Comparison of ENCODE assay signal across 3 fruit fly cellular contexts in genomic region chr2L:6922091-6922753, dm6.
TF ChIP-seq lines count a peak whose summit lies in the region.

No protein-coding gene starts in this region.

TF ChIP-seq in whole organism, embryonic, 481 proteins besides CTCF, POLR2A, EP300 and RAD21 (continued from another document and continues in another):
- TF ChIP-seq CG2889 (GFP tag; IDR thresholded peaks at IDR 0.05; lab: Robert Waterston, UW) (no peak), Lhr (GFP tag; optimal IDR thresholded peaks at IDR 0.05; lab: Kevin White, UChicago) (no peak), NC2β (GFP tag; optimal IDR thresholded peaks at IDR 0.05; lab: Kevin White, UChicago) (peak; percentile 61), CG11247 (GFP tag; IDR thresholded peaks at IDR 0.05; lab: Robert Waterston, UW) (no peak), hth (optimal IDR thresholded peaks at IDR 0.05; lab: Kevin White, UChicago) (no peak), CrebB (tag; optimal IDR thresholded peaks at IDR 0.05; lab: Kevin White, UChicago) (no peak), dati (GFP tag; IDR thresholded peaks at IDR 0.05; lab: Robert Waterston, UW) (no peak), CG17912 (GFP tag; optimal IDR thresholded peaks at IDR 0.05; lab: Kevin White, UChicago) (no peak), CG3726 (GFP tag; IDR thresholded peaks at IDR 0.05; lab: Robert Waterston, UW) (no peak), Pdp1 (GFP tag; optimal IDR thresholded peaks at IDR 0.05; lab: Kevin White, UChicago) (peak in 1 of 2 experiments; percentile 64), hb (GFP tag; IDR thresholded peaks at IDR 0.05; lab: Robert Waterston, UW; ENCODE audit: partially characterized antibody) (no peak), CG31224 (GFP tag; IDR thresholded peaks at IDR 0.05; lab: Robert Waterston, UW) (no peak), Atf6 (GFP tag; IDR thresholded peaks at IDR 0.05; lab: Robert Waterston, UW) (peak; percentile 74), Sin3A (optimal IDR thresholded peaks at IDR 0.05; lab: Kevin White, UChicago) (no peak), CG8359 (GFP tag; optimal IDR thresholded peaks at IDR 0.05; lab: Kevin White, UChicago; ENCODE audit: borderline replicate concordance) (no peak), bbx (GFP tag; IDR thresholded peaks at IDR 0.05; lab: Robert Waterston, UW; ENCODE audit: partially characterized antibody) (no peak), chinmo (GFP tag; IDR thresholded peaks at IDR 0.05; lab: Robert Waterston, UW; ENCODE audit: partially characterized antibody) (0 out of 4 replicates have a peak, but pooled peaks have one; percentile 18), TFAM (GFP tag; optimal IDR thresholded peaks at IDR 0.05; lab: Kevin White, UChicago) (no peak), CG15479 (GFP tag; optimal IDR thresholded peaks at IDR 0.05; lab: Kevin White, UChicago) (no peak), CG15514 (GFP tag; optimal IDR thresholded peaks at IDR 0.05; lab: Kevin White, UChicago) (peak; percentile 24), CG9609 (GFP tag; optimal IDR thresholded peaks at IDR 0.05; lab: Kevin White, UChicago) (peak; percentile 68), gce (GFP tag; IDR thresholded peaks at IDR 0.05; lab: Robert Waterston, UW) (no peak), CG10654 (GFP tag; optimal IDR thresholded peaks at IDR 0.05; lab: Kevin White, UChicago) (peak; percentile 59), gcm2 (GFP tag; optimal IDR thresholded peaks at IDR 0.05; lab: Kevin White, UChicago) (peak; percentile 8), lov (optimal IDR thresholded peaks at IDR 0.05; lab: Kevin White, UChicago) (no peak), lov (GFP tag; IDR thresholded peaks at IDR 0.05; lab: Robert Waterston, UW) (peak; percentile 69; the same call in 1 of the 3 replicates), Ets65A (GFP tag; lab: Kevin White, UChicago) (peak; percentile 96), CG10462 (GFP tag; optimal IDR thresholded peaks at IDR 0.05; lab: Kevin White, UChicago) (peak; percentile 46), Oaz (GFP tag; IDR thresholded peaks at IDR 0.05; lab: Robert Waterston, UW) (no peak; the same call in 1 of the 2 replicates), CG5953 (GFP tag; IDR thresholded peaks at IDR 0.05; lab: Robert Waterston, UW) (peak; percentile 76), lmd (GFP tag; IDR thresholded peaks at IDR 0.05; lab: Robert Waterston, UW) (no peak), cwo (GFP tag; optimal IDR thresholded peaks at IDR 0.05; lab: Kevin White, UChicago) (peak; percentile 35), ken (GFP tag; IDR thresholded peaks at IDR 0.05; lab: Robert Waterston, UW) (peak; percentile 83), da (GFP tag; optimal IDR thresholded peaks at IDR 0.05; lab: Kevin White, UChicago) (no peak), HLH4C (GFP tag; IDR thresholded peaks at IDR 0.05; lab: Robert Waterston, UW; ENCODE audit: partially characterized antibody) (no peak), CG2129 (GFP tag; IDR thresholded peaks at IDR 0.05; lab: Robert Waterston, UW; ENCODE audit: partially characterized antibody) (no peak), CG12219 (GFP tag; optimal IDR thresholded peaks at IDR 0.05; lab: Kevin White, UChicago) (peak; percentile 65), vnd (GFP tag; IDR thresholded peaks at IDR 0.05; lab: Robert Waterston, UW; ENCODE audit: partially characterized antibody) (no peak), ato (GFP tag; IDR thresholded peaks at IDR 0.05; lab: Robert Waterston, UW; ENCODE audit: partially characterized antibody) (no peak), CG4360 (GFP tag; IDR thresholded peaks at IDR 0.05; lab: Robert Waterston, UW) (peak; percentile 96), CG4617 (GFP tag; optimal IDR thresholded peaks at IDR 0.05; lab: Kevin White, UChicago; ENCODE audit: borderline replicate concordance) (peak; percentile 46), Hr3 (GFP tag; optimal IDR thresholded peaks at IDR 0.05; lab: Kevin White, UChicago) (peak; percentile 35), fd64A (GFP tag; optimal IDR thresholded peaks at IDR 0.05; lab: Kevin White, UChicago) (no peak)

TF ChIP-seq in whole organism, prepupa, 60 proteins besides CTCF, POLR2A, EP300 and RAD21 (continued from another document):
- TF ChIP-seq vri (GFP tag; optimal IDR thresholded peaks at IDR 0.05; lab: Kevin White, UChicago) (peak; percentile 66), CG3919 (GFP tag; optimal IDR thresholded peaks at IDR 0.05; lab: Kevin White, UChicago) (no peak), CG9139 (GFP tag; optimal IDR thresholded peaks at IDR 0.05; lab: Kevin White, UChicago) (peak; percentile 51), salr (GFP tag; optimal IDR thresholded peaks at IDR 0.05; lab: Kevin White, UChicago) (peak; percentile 64 to 77), Hr38 (GFP tag; optimal IDR thresholded peaks at IDR 0.05; lab: Kevin White, UChicago) (peak; percentile 41), Eip75B (GFP tag; optimal IDR thresholded peaks at IDR 0.05; lab: Kevin White, UChicago) (no peak), Eip78C (GFP tag; lab: Kevin White, UChicago) (peak; percentile 97), CG34406 (GFP tag; optimal IDR thresholded peaks at IDR 0.05; lab: Kevin White, UChicago) (peak; percentile 71), lz (GFP tag; optimal IDR thresholded peaks at IDR 0.05; lab: Kevin White, UChicago) (peak; percentile 78), acj6 (GFP tag; optimal IDR thresholded peaks at IDR 0.05; lab: Kevin White, UChicago) (peak; percentile 83), Lpt (GFP tag; optimal IDR thresholded peaks at IDR 0.05; lab: Kevin White, UChicago) (peak; percentile 70), CG15336 (GFP tag; IDR thresholded peaks at IDR 0.05; lab: Robert Waterston, UW) (peak; percentile 92), Met (GFP tag; optimal IDR thresholded peaks at IDR 0.05; lab: Kevin White, UChicago) (peak; percentile 72), CG10669 (GFP tag; optimal IDR thresholded peaks at IDR 0.05; lab: Kevin White, UChicago) (peak; percentile 80), CG4318 (GFP tag; optimal IDR thresholded peaks at IDR 0.05; lab: Kevin White, UChicago) (peak; percentile 74), CG11294 (GFP tag; IDR thresholded peaks at IDR 0.05; lab: Robert Waterston, UW) (no peak; the same call in 1 of the 2 replicates), Blimp-1 (GFP tag; optimal IDR thresholded peaks at IDR 0.05; lab: Kevin White, UChicago) (peak; percentile 75), Hr39 (GFP tag; optimal IDR thresholded peaks at IDR 0.05; lab: Kevin White, UChicago) (peak; percentile 77), cyc (GFP tag; optimal IDR thresholded peaks at IDR 0.05; lab: Kevin White, UChicago) (peak; percentile 69), CG10631 (GFP tag; optimal IDR thresholded peaks at IDR 0.05; lab: Kevin White, UChicago) (peak; percentile 85), CG16779 (tag; optimal IDR thresholded peaks at IDR 0.05; lab: Kevin White, UChicago) (no peak), spab (GFP tag; optimal IDR thresholded peaks at IDR 0.05; lab: Kevin White, UChicago) (no peak), Hr4 (GFP tag; optimal IDR thresholded peaks at IDR 0.05; lab: Kevin White, UChicago) (peak; percentile 92), CG8119 (GFP tag; IDR thresholded peaks at IDR 0.05; lab: Robert Waterston, UW) (no peak; the same call in 2 of the 3 replicates), CG7368 (GFP tag; optimal IDR thresholded peaks at IDR 0.05; lab: Kevin White, UChicago) (peak; percentile 71), topi (GFP tag; optimal IDR thresholded peaks at IDR 0.05; lab: Kevin White, UChicago) (peak; percentile 81), fd59A (GFP tag; optimal IDR thresholded peaks at IDR 0.05; lab: Kevin White, UChicago) (no peak), Eip93F (GFP tag; optimal IDR thresholded peaks at IDR 0.05; lab: Kevin White, UChicago) (no peak), eg (GFP tag; IDR thresholded peaks at IDR 0.05; lab: Robert Waterston, UW) (no peak; the same call in 2 of the 3 replicates), dac (GFP tag; optimal IDR thresholded peaks at IDR 0.05; lab: Kevin White, UChicago) (peak; percentile 85), CG6792 (GFP tag; optimal IDR thresholded peaks at IDR 0.05; lab: Kevin White, UChicago) (peak; percentile 81), ss (GFP tag; optimal IDR thresholded peaks at IDR 0.05; lab: Kevin White, UChicago) (peak in 1 of 2 experiments; percentile 58), CG32006 (GFP tag; optimal IDR thresholded peaks at IDR 0.05; lab: Kevin White, UChicago) (no peak), CG31627 (GFP tag; optimal IDR thresholded peaks at IDR 0.05; lab: Kevin White, UChicago) (peak; percentile 80), fd85E (GFP tag; optimal IDR thresholded peaks at IDR 0.05; lab: Kevin White, UChicago) (no peak), Smox (GFP tag; optimal IDR thresholded peaks at IDR 0.05; lab: Kevin White, UChicago) (no peak), net (GFP tag; optimal IDR thresholded peaks at IDR 0.05; lab: Kevin White, UChicago) (no peak), CG6808 (GFP tag; optimal IDR thresholded peaks at IDR 0.05; lab: Kevin White, UChicago) (peak; percentile 68), CG8319 (GFP tag; optimal IDR thresholded peaks at IDR 0.05; lab: Kevin White, UChicago) (peak; percentile 49), dsx (GFP tag; optimal IDR thresholded peaks at IDR 0.05; lab: Kevin White, UChicago; ENCODE audit: poor library complexity, severe bottlenecking) (peak; percentile 78)

TF ChIP-seq in whole organism, wandering third instar larva, 38 proteins besides CTCF, POLR2A, EP300 and RAD21 (continued from another document):
- peak; percentile 11 for TF ChIP-seq Rel (GFP tag; optimal IDR thresholded peaks at IDR 0.05; lab: Kevin White, UChicago)
- no peak for TF ChIP-seq Rel (tag; optimal IDR thresholded peaks at IDR 0.05; lab: Kevin White, UChicago)
- TF ChIP-seq Hr83 (GFP tag; optimal IDR thresholded peaks at IDR 0.05; lab: Kevin White, UChicago; ENCODE audit: poor library complexity, severe bottlenecking) = peak; percentile 46
- no peak for TF ChIP-seq jim (GFP tag; optimal IDR thresholded peaks at IDR 0.05; lab: Kevin White, UChicago)
- TF ChIP-seq psq (GFP tag; optimal IDR thresholded peaks at IDR 0.05; lab: Kevin White, UChicago) = peak; percentile 45
- TF ChIP-seq GATAd (GFP tag; optimal IDR thresholded peaks at IDR 0.05; lab: Kevin White, UChicago) = no peak
- peak; percentile 20 for TF ChIP-seq Dif (GFP tag; optimal IDR thresholded peaks at IDR 0.05; lab: Kevin White, UChicago; ENCODE audit: partially characterized antibody)
- TF ChIP-seq brk (GFP tag; optimal IDR thresholded peaks at IDR 0.05; lab: Kevin White, UChicago) = peak; percentile 76
- no peak for TF ChIP-seq Myc (optimal IDR thresholded peaks at IDR 0.05; lab: Kevin White, UChicago)
- TF ChIP-seq OdsH (GFP tag; optimal IDR thresholded peaks at IDR 0.05; lab: Kevin White, UChicago) = peak; percentile 82
- TF ChIP-seq woc (GFP tag; optimal IDR thresholded peaks at IDR 0.05; lab: Kevin White, UChicago) = peak; percentile 60
- TF ChIP-seq rgr (GFP tag; optimal IDR thresholded peaks at IDR 0.05; lab: Kevin White, UChicago) = peak; percentile 83
- TF ChIP-seq Hr78 (GFP tag; optimal IDR thresholded peaks at IDR 0.05; lab: Kevin White, UChicago) = no peak
- peak; percentile 54 for TF ChIP-seq Sp1 (GFP tag; optimal IDR thresholded peaks at IDR 0.05; lab: Kevin White, UChicago)
